Fruit fly (Drosophila melanogaster): ENCODE data around the gene CG7168.
A peak's percentile ranks its signal among the peaks of the same experiment; 100 is the strongest.

CG7168 gene

DNA sequence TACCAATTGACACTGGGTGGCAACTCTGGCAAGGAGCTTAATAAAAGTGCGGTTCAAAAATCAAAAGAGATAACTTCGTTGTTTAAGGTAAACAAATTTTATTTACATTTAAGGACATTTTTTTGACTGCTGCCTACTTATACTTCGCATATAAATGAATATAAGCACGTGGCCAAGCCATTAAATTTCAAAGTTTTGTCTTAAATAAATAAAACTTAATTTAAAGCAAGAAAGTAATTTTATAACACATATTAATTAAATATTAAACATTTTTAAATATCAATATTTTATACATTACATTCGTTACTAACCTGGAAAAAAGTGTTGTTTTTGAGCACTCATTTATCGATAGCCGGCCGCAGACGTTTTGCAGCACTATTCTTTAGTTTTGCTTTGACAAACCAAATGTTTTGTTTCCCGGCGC lies 37.2 kb downstream of the CG7168 start, which contains the start of the genes CG12321 and MED17 (continued):
- peak; percentile 92 for TF ChIP-seq CG2712 (tag; optimal IDR thresholded peaks at IDR 0.05)
- peak; percentile 80 for TF ChIP-seq CG11093 (GFP tag; IDR thresholded peaks at IDR 0.05)
- TF ChIP-seq Ravus (GFP tag; IDR thresholded peaks at IDR 0.05) = peak; percentile 27; the same call in 1 of the 2 replicates
- peak; percentile 55 for TF ChIP-seq Ets97D (GFP tag; optimal IDR thresholded peaks at IDR 0.05)
- peak; percentile 55 for TF ChIP-seq Elba2 (GFP tag; optimal IDR thresholded peaks at IDR 0.05)
- no peak; the same call in 1 of the 3 replicates for TF ChIP-seq ci (GFP tag; IDR thresholded peaks at IDR 0.05)
- no peak for TF ChIP-seq her (GFP tag; optimal IDR thresholded peaks at IDR 0.05)
- TF ChIP-seq otp (GFP tag; IDR thresholded peaks at IDR 0.05) = 0 out of 3 replicates have a peak, but pooled peaks have one; percentile 51
- peak; percentile 82 for TF ChIP-seq slou (GFP tag; optimal IDR thresholded peaks at IDR 0.05)
- peak; percentile 82 for TF ChIP-seq CG11723 (GFP tag; optimal IDR thresholded peaks at IDR 0.05)
- TF ChIP-seq caup (GFP tag; optimal IDR thresholded peaks at IDR 0.05; ENCODE audit: severe bottlenecking) = peak; percentile 88
- no peak for TF ChIP-seq corto (GFP tag; optimal IDR thresholded peaks at IDR 0.05)
- TF ChIP-seq mam (GFP tag; optimal IDR thresholded peaks at IDR 0.05) = peak; percentile 70
- TF ChIP-seq ERR (GFP tag; optimal IDR thresholded peaks at IDR 0.05) = peak; percentile 35
- peak; percentile 85 for TF ChIP-seq CG7556 (GFP tag; optimal IDR thresholded peaks at IDR 0.05)
- TF ChIP-seq CG11398 (GFP tag; optimal IDR thresholded peaks at IDR 0.05) = no peak
- peak; percentile 25 for TF ChIP-seq crc (GFP tag; optimal IDR thresholded peaks at IDR 0.05)
- peak; percentile 80 for TF ChIP-seq wdn (GFP tag; IDR thresholded peaks at IDR 0.05)
- peak; percentile 66 to 93 for TF ChIP-seq dpn (GFP tag; optimal IDR thresholded peaks at IDR 0.05)
- peak; percentile 90 for TF ChIP-seq CG2678 (tag; optimal IDR thresholded peaks at IDR 0.05)
- TF ChIP-seq CG8765 (GFP tag; IDR thresholded peaks at IDR 0.05) = peak; percentile 46
- peak; percentile 96 for TF ChIP-seq CG17361 (GFP tag; IDR thresholded peaks at IDR 0.05)
- peak; percentile 59 for TF ChIP-seq nom (GFP tag; optimal IDR thresholded peaks at IDR 0.05)
- peak; percentile 79 for TF ChIP-seq CG2875 (GFP tag; optimal IDR thresholded peaks at IDR 0.05)
- TF ChIP-seq CG2120 (GFP tag; optimal IDR thresholded peaks at IDR 0.05) = peak; percentile 91
- peak; percentile 62 for TF ChIP-seq Bdp1 (GFP tag; optimal IDR thresholded peaks at IDR 0.05)
- TF ChIP-seq hth (optimal IDR thresholded peaks at IDR 0.05) = no peak
- peak; percentile 95 for TF ChIP-seq CoRest (tag; optimal IDR thresholded peaks at IDR 0.05)
- TF ChIP-seq CG31365 (tag; optimal IDR thresholded peaks at IDR 0.05) = no peak
- peak; percentile 80 for TF ChIP-seq Nf-YA (GFP tag; IDR thresholded peaks at IDR 0.05)
- TF ChIP-seq Asciz (GFP tag; optimal IDR thresholded peaks at IDR 0.05) = peak; percentile 78
- TF ChIP-seq cwo (GFP tag; optimal IDR thresholded peaks at IDR 0.05) = peak; percentile 75
- TF ChIP-seq Meics (GFP tag; optimal IDR thresholded peaks at IDR 0.05) = peak; percentile 100
- peak; percentile 89 for TF ChIP-seq NfI (GFP tag; optimal IDR thresholded peaks at IDR 0.05)
- peak; percentile 90 for TF ChIP-seq CG9727 (GFP tag; optimal IDR thresholded peaks at IDR 0.05)
- TF ChIP-seq CG1602 (GFP tag; optimal IDR thresholded peaks at IDR 0.05) = peak; percentile 94
- peak; percentile 90 for TF ChIP-seq Aef1 (GFP tag; IDR thresholded peaks at IDR 0.05)
- no peak for TF ChIP-seq nau (GFP tag; optimal IDR thresholded peaks at IDR 0.05)
- TF ChIP-seq CG6813 (GFP tag; optimal IDR thresholded peaks at IDR 0.05) = peak; percentile 42
- 0 out of 2 replicates have a peak, but pooled peaks have one; percentile 46 for TF ChIP-seq CG5953 (GFP tag; IDR thresholded peaks at IDR 0.05)
- TF ChIP-seq en (GFP tag; optimal IDR thresholded peaks at IDR 0.05) = no peak
- TF ChIP-seq Sox100B (GFP tag; optimal IDR thresholded peaks at IDR 0.05) = peak; percentile 88
- TF ChIP-seq zen (tag; optimal IDR thresholded peaks at IDR 0.05) = peak; percentile 87
- peak; percentile 84 for TF ChIP-seq YL-1 (GFP tag; optimal IDR thresholded peaks at IDR 0.05)
- no peak for TF ChIP-seq CG43689 (GFP tag; IDR thresholded peaks at IDR 0.05)
- TF ChIP-seq CG9817 (tag; optimal IDR thresholded peaks at IDR 0.05) = peak; percentile 86
- TF ChIP-seq CG13624 (GFP tag; optimal IDR thresholded peaks at IDR 0.05) = peak; percentile 60
- no peak for TF ChIP-seq TFAM (GFP tag; optimal IDR thresholded peaks at IDR 0.05)
- peak; percentile 26 for TF ChIP-seq schlank (tag; optimal IDR thresholded peaks at IDR 0.05)
- TF ChIP-seq CG33213 (GFP tag; optimal IDR thresholded peaks at IDR 0.05) = peak; percentile 47
- no peak for TF ChIP-seq luna (GFP tag; optimal IDR thresholded peaks at IDR 0.05)

Data from whole organism, embryonic.